Worm (Caenorhabditis elegans) whole organism, dauer: ENCODE results near the gene ced-7.

ENCODE experiments used
- unc-62 ChIP-seq: sonication (generic microtip); optimal IDR thresholded peaks from 2 replicates; lab custom pipeline; 2017; ENCODE audit warnings: missing biosample characterization, missing genetic modification reagents, missing genetic modification characterization

The ced-7 gene

ce11 chrIII:9546016-9546659 lies 33.8 kb downstream of the ced-7 start, which contains the start of gene unc-16:
Gene unc-16, plus strand, starts transcription at chrIII:9546258.
- no peak for TF ChIP-seq unc-62 (GFP tag; lab: Kevin White, UChicago)

ce11 chrIII:9544820-9545219 lies 35.1 kb downstream of the ced-7 start, which contains the start of gene ZK1098.12:
Gene ZK1098.12, plus strand, starts transcription at chrIII:9545120.
- no peak for TF ChIP-seq unc-62 (GFP tag; lab: Kevin White, UChicago)

- TF ChIP-seq unc-62 (GFP tag; lab: Kevin White, UChicago) = no peak
Observed at ce11 chrIII:9544125-9544524, 35.8 kb downstream of the ced-7 start, which contains the start of gene ZK1098.9. Gene ZK1098.9, plus strand, starts transcription at chrIII:9544425.

- no peak for TF ChIP-seq unc-62 (GFP tag; lab: Kevin White, UChicago)
Observed at ce11 chrIII:9542816-9543215, 37.1 kb downstream of the ced-7 start, which contains the start of gene eif-2Balpha. Gene eif-2Balpha, plus strand, starts transcription at chrIII:9543119.

- no peak for TF ChIP-seq unc-62 (GFP tag; lab: Kevin White, UChicago)
Observed at ce11 chrIII:9542280-9542679, 37.6 kb downstream of the ced-7 start, which contains the start of gene mut-7. Gene mut-7, minus strand, starts transcription at chrIII:9542380.

- no peak for TF ChIP-seq unc-62 (GFP tag; lab: Kevin White, UChicago)
Observed at ce11 chrIII:9538655-9539155, 41.2 kb downstream of the ced-7 start, which contains the start of gene ZK1098.3. Gene ZK1098.3, minus strand, starts transcription at chrIII:9538705.

ce11 chrIII:9528824-9529223 lies 51.1 kb downstream of the ced-7 start, which contains the start of gene ZK1098.2:
Gene ZK1098.2, plus strand, starts transcription at chrIII:9529159.
- no peak for TF ChIP-seq unc-62 (GFP tag; lab: Kevin White, UChicago)

- TF ChIP-seq unc-62 (GFP tag; lab: Kevin White, UChicago) = no peak
Observed at ce11 chrIII:9526851-9527250, 53.0 kb downstream of the ced-7 start, which contains the start of gene ZK1098.6. Gene ZK1098.6, plus strand, starts transcription at chrIII:9527151.

- no peak for TF ChIP-seq unc-62 (GFP tag; lab: Kevin White, UChicago)
Observed at ce11 chrIII:9525252-9525651, 54.6 kb downstream of the ced-7 start, which contains the start of gene trpp-3. Gene trpp-3, plus strand, starts transcription at chrIII:9525552.

ce11 chrIII:9523581-9523980 lies 56.3 kb downstream of the ced-7 start, which contains the start of gene mrps-23:
Gene mrps-23, minus strand, starts transcription at chrIII:9523672.
- TF ChIP-seq unc-62 (GFP tag; lab: Kevin White, UChicago) = no peak

- TF ChIP-seq unc-62 (GFP tag; lab: Kevin White, UChicago) = no peak
Observed at ce11 chrIII:9521410-9522090, 58.3 kb downstream of the ced-7 start, which contains the start of the genes clu-1 and prp-40. Gene clu-1, minus strand, starts transcription at chrIII:9521460. Gene prp-40, plus strand, starts transcription at chrIII:9522075.
